Worm (Caenorhabditis elegans): Measurements from ENCODE around the gene H20J04.7.

Gene H20J04.7

DNA sequence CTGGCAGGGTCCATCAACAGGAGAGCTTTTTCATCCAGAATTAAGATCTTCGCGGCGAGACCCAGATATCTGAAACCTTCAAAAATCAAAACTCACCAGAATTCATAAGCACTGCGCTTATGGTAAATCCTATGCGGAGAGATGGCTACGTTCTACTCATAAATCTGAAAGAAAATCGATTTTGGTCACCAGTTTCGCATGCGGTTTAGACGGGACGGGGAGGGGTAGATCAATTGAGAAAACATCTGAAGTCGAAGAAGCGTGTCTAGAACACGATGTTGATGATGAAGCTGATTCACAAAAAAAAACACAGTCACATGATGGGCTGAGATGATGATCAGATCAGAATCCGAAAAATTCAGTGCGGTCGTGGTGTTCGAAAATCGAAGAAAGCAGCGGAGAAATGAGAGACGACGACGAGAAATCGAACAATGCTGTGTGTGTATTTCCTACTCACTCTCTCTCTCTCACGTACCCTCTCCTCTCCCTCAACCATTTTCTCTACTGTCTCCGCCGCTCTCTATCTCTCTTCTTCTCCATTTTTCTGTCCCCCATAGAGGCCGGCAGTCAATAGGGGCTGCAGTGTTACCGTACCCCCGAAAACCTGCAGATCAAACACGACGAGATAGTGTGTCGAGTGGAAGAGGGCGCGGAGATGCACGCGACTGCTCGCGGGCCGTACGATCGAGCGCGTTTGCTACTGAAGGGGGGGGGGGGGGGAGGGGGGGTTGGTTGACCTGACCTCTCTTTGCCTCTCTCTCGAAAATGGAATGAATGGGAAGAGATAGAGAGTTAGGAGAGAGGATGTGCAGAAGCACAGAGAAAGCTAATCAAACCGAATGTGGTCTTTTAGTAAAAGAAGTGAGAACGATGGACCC, 21.4 kb upstream of the H20J04.7 start, which contains the start of gene ntl-2 (continued):
- TF ChIP-seq ceh-18 (tag; optimal IDR thresholded peaks at IDR 0.05) (peak; percentile 90), ets-4 (tag; optimal IDR thresholded peaks at IDR 0.05) (peak; percentile 75), che-1 (tag; optimal IDR thresholded peaks at IDR 0.05) (peak; percentile 67), fkh-6 (tag; optimal IDR thresholded peaks at IDR 0.05) (peak; percentile 75), ceh-14 (tag; optimal IDR thresholded peaks at IDR 0.05) (peak; percentile 60), ceh-19 (GFP tag; optimal IDR thresholded peaks at IDR 0.05) (peak; percentile 87), pat-9 (tag; optimal IDR thresholded peaks at IDR 0.05) (peak; percentile 63), zip-5 (tag; optimal IDR thresholded peaks at IDR 0.05) (no peak), ceh-34 (tag; optimal IDR thresholded peaks at IDR 0.05) (peak; percentile 76), ceh-31 (tag; optimal IDR thresholded peaks at IDR 0.05) (peak; percentile 86), dmd-4 (tag; optimal IDR thresholded peaks at IDR 0.05; ENCODE audit: borderline replicate concordance) (no peak), pax-1 (tag; optimal IDR thresholded peaks at IDR 0.05) (peak; percentile 67), ceh-9 (tag; optimal IDR thresholded peaks at IDR 0.05) (no peak), nhr-11 (tag; optimal IDR thresholded peaks at IDR 0.05) (no peak), C38D4.7 (GFP tag; optimal IDR thresholded peaks at IDR 0.05) (peak; percentile 57), ahr-1 (tag; optimal IDR thresholded peaks at IDR 0.05) (no peak), ceh-24 (tag; optimal IDR thresholded peaks at IDR 0.05) (no peak), ref-2 (tag; optimal IDR thresholded peaks at IDR 0.05) (peak; percentile 51), F13H6.1 (tag; optimal IDR thresholded peaks at IDR 0.05) (peak; percentile 20)

DNA sequence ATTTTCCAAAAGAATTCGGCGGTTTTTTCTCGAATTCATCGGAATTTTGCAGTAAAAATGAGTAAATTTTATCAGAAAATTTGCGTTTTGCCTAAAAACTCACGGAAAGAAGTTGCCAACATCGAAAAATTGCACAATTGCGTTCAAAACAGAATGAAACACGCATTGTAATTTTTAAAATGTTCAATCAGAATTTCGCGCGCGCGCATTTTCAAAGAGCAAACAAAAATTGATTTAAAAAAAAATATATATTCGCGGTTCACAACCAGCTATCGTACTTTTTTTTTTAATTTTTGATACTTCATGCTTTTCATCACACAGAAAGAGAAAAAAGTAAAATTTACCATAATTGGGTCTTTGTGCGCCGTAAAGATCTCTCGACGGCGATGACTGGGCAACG, 19.8 kb upstream of the H20J04.7 start:
- no peak for TF ChIP-seq sox-4 (tag; optimal IDR thresholded peaks at IDR 0.05)
- no peak for TF ChIP-seq K09A11.1 (tag; optimal IDR thresholded peaks at IDR 0.05; ENCODE audit: insufficient read depth)
- no peak for TF ChIP-seq ets-4 (tag; optimal IDR thresholded peaks at IDR 0.05)
- TF ChIP-seq pha-2 (tag; optimal IDR thresholded peaks at IDR 0.05): no peak
- no peak for TF ChIP-seq ceh-24 (tag; optimal IDR thresholded peaks at IDR 0.05)
- TF ChIP-seq ceh-34 (tag; optimal IDR thresholded peaks at IDR 0.05): no peak
- TF ChIP-seq lin-11 (tag; optimal IDR thresholded peaks at IDR 0.05): no peak
- TF ChIP-seq fkh-6 (tag; optimal IDR thresholded peaks at IDR 0.05): no peak
- no peak for TF ChIP-seq pqm-1 (tag; optimal IDR thresholded peaks at IDR 0.05)
- TF ChIP-seq nfya-1 (tag; optimal IDR thresholded peaks at IDR 0.05): no peak
- no peak for TF ChIP-seq hlh-30 (tag; optimal IDR thresholded peaks at IDR 0.05; ENCODE audit: insufficient read depth)
- no peak for TF ChIP-seq ztf-16 (tag; optimal IDR thresholded peaks at IDR 0.05)
- TF ChIP-seq fkh-10 (GFP tag; optimal IDR thresholded peaks at IDR 0.05): no peak
- no peak for TF ChIP-seq ama-1 (optimal IDR thresholded peaks at IDR 0.05)
- no peak for TF ChIP-seq ceh-14 (tag; optimal IDR thresholded peaks at IDR 0.05)

DNA sequence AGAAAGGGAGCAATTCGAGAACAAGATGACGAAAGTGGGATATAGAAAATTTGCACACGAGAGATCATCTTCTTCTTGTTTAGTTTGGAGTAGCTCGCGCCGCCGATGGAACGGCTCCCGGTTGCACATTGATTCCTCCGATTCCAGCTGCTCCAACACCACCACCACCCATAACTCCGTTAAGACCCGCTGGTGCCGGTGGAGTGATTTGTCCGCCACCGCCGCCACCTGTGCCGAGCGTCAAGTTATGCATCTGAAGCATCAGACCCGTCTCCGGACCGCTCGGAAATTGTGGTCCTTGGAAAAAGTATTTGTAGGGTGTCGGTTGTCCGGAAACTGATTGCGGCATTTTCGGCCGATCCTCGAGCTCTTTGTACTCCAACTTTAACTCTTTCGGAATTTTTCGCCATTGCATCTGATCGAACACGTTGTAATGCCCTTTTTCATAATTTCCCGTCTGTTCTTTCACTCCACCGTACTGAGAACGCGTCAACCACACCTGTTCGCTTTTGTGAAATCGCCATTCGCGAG, 17.8 kb upstream of the H20J04.7 start:
- TF ChIP-seq rnt-1 (tag; optimal IDR thresholded peaks at IDR 0.05) (no peak), K02D7.2 (tag; optimal IDR thresholded peaks at IDR 0.05) (no peak), eyg-1 (tag; optimal IDR thresholded peaks at IDR 0.05) (no peak), fkh-6 (tag; optimal IDR thresholded peaks at IDR 0.05) (peak; percentile 48), tbx-2 (tag; optimal IDR thresholded peaks at IDR 0.05) (no peak), unc-42 (tag; optimal IDR thresholded peaks at IDR 0.05) (no peak), ceh-2 (tag; optimal IDR thresholded peaks at IDR 0.05) (no peak)

- peak; percentile 74 for TF ChIP-seq elt-2 (tag; optimal IDR thresholded peaks at IDR 0.05)
- TF ChIP-seq ceh-18 (tag; optimal IDR thresholded peaks at IDR 0.05): no peak
Measured at ce11 chrII:4372406-4372805, 17.3 kb upstream of the H20J04.7 start, which contains the start of gene paic-1. TSS of gene paic-1 (minus strand) at chrII:4372525.
